Worm (Caenorhabditis elegans) whole organism, L2 larva: ENCODE measurements around the gene srz-12.

ENCODE experiments used
- F13H6.1 ChIP-seq: sonication (generic microtip); optimal IDR thresholded peaks from 2 replicates; lab custom pipeline; 2016; ENCODE audit warnings: missing genetic modification characterization, missing compliant biosample characterization
- R02D3.7 ChIP-seq: fragments of 150-350 bp; optimal IDR thresholded peaks from 2 replicates; lab custom pipeline; 2014; ENCODE audit warnings: missing biosample characterization, missing genetic modification characterization
- Y55F3AM.14 ChIP-seq: fragments of 200-800 bp; sonication (Bioruptor generic); optimal IDR thresholded peaks from 2 replicates; lab custom pipeline; 2018; ENCODE audit warnings: mild to moderate bottlenecking, missing genetic modification characterization, missing compliant biosample characterization
- ama-1 ChIP-seq: fragments of 150-350 bp; optimal IDR thresholded peaks from 2 replicates; lab custom pipeline; 2018; ENCODE audit warnings: inconsistent platforms
- ceh-16 ChIP-seq: fragments of 150-350 bp; optimal IDR thresholded peaks from 2 replicates; lab custom pipeline; 2014; ENCODE audit warnings: missing biosample characterization, missing genetic modification characterization
- ceh-82 ChIP-seq: fragments of 150-350 bp; optimal IDR thresholded peaks from 2 replicates; lab custom pipeline; 2014; ENCODE audit warnings: missing biosample characterization, missing genetic modification characterization
- egl-27 ChIP-seq: sonication (generic microtip); optimal IDR thresholded peaks from 3 replicates; lab custom pipeline; 2017; ENCODE audit warnings: missing biosample characterization, missing genetic modification reagents, missing genetic modification characterization
- fos-1 ChIP-seq: fragments of 150-350 bp; optimal IDR thresholded peaks from 2 replicates; lab custom pipeline; 2014; ENCODE audit warnings: missing biosample characterization, missing genetic modification characterization
- lin-39 ChIP-seq: fragments of 150-350 bp; optimal IDR thresholded peaks from 2 replicates; lab custom pipeline; 2014; ENCODE audit warnings: missing biosample characterization, missing genetic modification reagents, missing genetic modification characterization
- sma-9 ChIP-seq, 2 experiments: fragments of 150-350 bp in 1 of 2; sonication (generic microtip) in 1 of 2; optimal IDR thresholded peaks; 2 replicates each; lab custom pipeline; 2014 to 2016; ENCODE audit warnings: missing genetic modification characterization in 2 of 2, mild to moderate bottlenecking in 1 of 2, missing biosample characterization in 1 of 2, missing compliant biosample characterization in 1 of 2, missing genetic modification reagents in 1 of 2, moderate library complexity in 1 of 2
- unc-62 ChIP-seq: fragments of 150-350 bp; optimal IDR thresholded peaks from 2 replicates; lab custom pipeline; 2014; ENCODE audit warnings: missing biosample characterization, missing genetic modification reagents, missing genetic modification characterization
- ztf-4 ChIP-seq: fragments of 150-350 bp; optimal IDR thresholded peaks from 2 replicates; lab custom pipeline; 2014; ENCODE audit warnings: missing biosample characterization, missing genetic modification characterization

ce11 chrV:15900564-15900963, 38.1 kb upstream of the srz-12 start:
- TF ChIP-seq Y55F3AM.14 (no peak), F13H6.1 (tag; lab: Kevin White, UChicago) (no peak), sma-9 (GFP tag; optimal IDR thresholded peaks at IDR 0.05; lab: Kevin White, UChicago) (no peak), sma-9 (tag; optimal IDR thresholded peaks at IDR 0.05; lab: Kevin White, UChicago) (no peak), ztf-4 (tag; lab: Kevin White, UChicago) (no peak), ceh-82 (tag; lab: Kevin White, UChicago) (no peak), fos-1 (tag; lab: Kevin White, UChicago) (no peak), unc-62 (GFP tag; lab: Kevin White, UChicago) (no peak), R02D3.7 (tag; lab: Kevin White, UChicago) (no peak), egl-27 (no peak), lin-39 (tag; lab: Kevin White, UChicago) (no peak), ceh-16 (tag; lab: Kevin White, UChicago) (no peak), ama-1 (no peak)
